Worm (Caenorhabditis elegans) whole organism, late embryonic: ENCODE data around the gene eif-2Bgamma.

Experiments
- F13H6.1 ChIP-seq: sonication (generic microtip); optimal IDR thresholded peaks from 2 replicates; lab custom pipeline; 2016; ENCODE audit warnings: missing genetic modification characterization, missing compliant biosample characterization
- ama-1 ChIP-seq: fragments of 150-350 bp; optimal IDR thresholded peaks from 2 replicates; lab custom pipeline; 2014
- ceh-34 ChIP-seq: sonication (generic microtip); optimal IDR thresholded peaks from 2 replicates; lab custom pipeline; 2016; ENCODE audit warnings: mild to moderate bottlenecking, missing genetic modification characterization, missing compliant biosample characterization
- dve-1 ChIP-seq: sonication (generic microtip); optimal IDR thresholded peaks from 2 replicates; lab custom pipeline; 2017; ENCODE audit warnings: antibody characterized with exemption, mild to moderate bottlenecking, missing genetic modification characterization, missing compliant biosample characterization
- elt-4 ChIP-seq: sonication (generic microtip); optimal IDR thresholded peaks from 2 replicates; lab custom pipeline; 2016; ENCODE audit warnings: missing genetic modification characterization, missing compliant biosample characterization
- pros-1 ChIP-seq: fragments of 150-350 bp; optimal IDR thresholded peaks from 2 replicates; lab custom pipeline; 2014; ENCODE audit warnings: missing biosample characterization, missing genetic modification reagents, missing genetic modification characterization
- unc-42 ChIP-seq: sonication (generic microtip); optimal IDR thresholded peaks from 2 replicates; lab custom pipeline; 2016; ENCODE audit warnings: missing genotype, missing genetic modification characterization, missing compliant biosample characterization

DNA sequence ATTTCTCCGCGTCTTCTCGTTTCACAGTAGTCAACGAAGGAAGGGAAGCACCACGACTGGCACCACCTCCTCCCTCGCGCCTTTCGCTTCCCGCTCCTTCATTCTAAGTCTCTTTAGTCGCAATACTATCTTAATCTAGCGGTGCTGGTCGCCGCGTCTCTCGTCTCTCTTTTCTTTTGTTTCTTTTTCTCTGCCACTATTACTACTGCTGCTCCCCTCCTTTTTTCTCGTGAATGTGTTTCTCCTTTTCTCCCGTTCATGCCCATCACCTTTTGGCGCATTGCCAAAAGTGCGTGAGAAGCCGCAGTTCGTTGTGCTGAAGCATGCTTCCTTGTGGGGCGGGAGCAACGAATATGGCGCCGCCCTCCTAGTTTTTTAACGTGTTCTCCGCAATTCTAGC lies 41.0 kb downstream of the eif-2Bgamma start:
- TF ChIP-seq pros-1 (tag; lab: Kevin White, UChicago) = peak; percentile 1
- TF ChIP-seq ama-1 = no peak
- no peak for TF ChIP-seq F13H6.1
- TF ChIP-seq ceh-34 = peak; percentile 30
- TF ChIP-seq elt-4 = no peak
- TF ChIP-seq dve-1 (tag; lab: Kevin White, UChicago) = no peak
- TF ChIP-seq unc-42 (tag; lab: Kevin White, UChicago) = peak; percentile 16
